Fruit fly (Drosophila melanogaster): ENCODE measurements around the gene Rga.
A peak's percentile ranks its signal among the peaks of the same experiment; 100 is the strongest.

Gene Rga

DNA sequence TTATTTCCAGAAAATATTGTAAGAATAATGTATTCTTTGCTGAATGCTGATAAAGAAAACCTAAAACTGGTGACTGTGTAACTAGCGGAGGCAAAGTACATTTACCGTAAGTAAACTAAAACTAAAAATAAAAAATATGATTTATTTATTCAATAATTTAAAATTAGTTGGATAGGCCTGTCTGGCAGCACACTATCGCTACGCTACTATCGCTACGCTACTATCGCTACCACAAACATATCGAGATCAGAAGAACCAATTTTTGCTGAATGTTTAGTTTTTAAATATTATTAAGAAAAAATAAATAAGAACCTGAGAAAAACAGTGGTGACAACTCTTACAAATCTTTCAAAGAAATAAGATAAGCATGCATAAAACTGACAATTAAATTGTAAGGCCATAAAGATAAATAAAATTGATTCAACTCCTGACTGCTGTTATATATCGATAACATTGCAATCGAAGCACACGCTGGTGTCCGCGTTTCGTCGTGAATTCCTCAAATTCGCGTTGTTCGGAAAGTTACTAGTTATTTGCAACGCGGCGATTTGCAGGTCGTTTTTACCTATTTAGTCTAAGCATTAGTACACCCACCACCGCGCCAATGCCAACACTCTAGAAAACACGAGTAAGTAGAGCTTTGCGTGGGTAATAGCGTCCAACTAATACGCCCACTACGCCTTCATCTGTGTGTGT lies 47.4 kb upstream of the Rga start, which contains the start of gene Wdr33 (continued):
- TF ChIP-seq repo (GFP tag; optimal IDR thresholded peaks at IDR 0.05) (no peak), CG13123 (GFP tag; optimal IDR thresholded peaks at IDR 0.05) (no peak), Abd-B (GFP tag; optimal IDR thresholded peaks at IDR 0.05) (peak; percentile 57), CG14860 (GFP tag; IDR thresholded peaks at IDR 0.05; ENCODE audit: partially characterized antibody) (peak; percentile 83), h (optimal IDR thresholded peaks at IDR 0.05) (no peak), CG12236 (GFP tag; optimal IDR thresholded peaks at IDR 0.05) (no peak), Side (GFP tag; optimal IDR thresholded peaks at IDR 0.05) (no peak), CG11695 (GFP tag; IDR thresholded peaks at IDR 0.05) (no peak), salm (tag; optimal IDR thresholded peaks at IDR 0.05) (no peak), CG17385 (GFP tag; optimal IDR thresholded peaks at IDR 0.05) (peak; percentile 36), Gug (GFP tag; IDR thresholded peaks at IDR 0.05) (no peak), hb (GFP tag; IDR thresholded peaks at IDR 0.05; ENCODE audit: partially characterized antibody) (peak; percentile 84), CG3065 (GFP tag; optimal IDR thresholded peaks at IDR 0.05) (no peak), CG11398 (GFP tag; optimal IDR thresholded peaks at IDR 0.05) (no peak), inv (GFP tag; IDR thresholded peaks at IDR 0.05; ENCODE audit: partially characterized antibody) (peak; percentile 91), CG14965 (GFP tag; optimal IDR thresholded peaks at IDR 0.05; ENCODE audit: borderline replicate concordance) (no peak), CG17612 (GFP tag; IDR thresholded peaks at IDR 0.05) (no peak), Hr39 (optimal IDR thresholded peaks at IDR 0.05) (no peak), pum (GFP tag; optimal IDR thresholded peaks at IDR 0.05) (no peak), NK7.1 (GFP tag; optimal IDR thresholded peaks at IDR 0.05) (no peak), HLH3B (GFP tag; IDR thresholded peaks at IDR 0.05) (peak; percentile 30; the same call in 1 of the 2 replicates), CG6854 (GFP tag; optimal IDR thresholded peaks at IDR 0.05) (no peak), E2f1 (GFP tag; IDR thresholded peaks at IDR 0.05) (peak; percentile 13; the same call in 1 of the 2 replicates), Trl (optimal IDR thresholded peaks at IDR 0.05) (no peak), Trl (GFP tag; optimal IDR thresholded peaks at IDR 0.05) (no peak), danr (GFP tag; IDR thresholded peaks at IDR 0.05) (0 out of 2 replicates have a peak, but pooled peaks have one; percentile 17), CG9215 (GFP tag; IDR thresholded peaks at IDR 0.05) (no peak), CG17568 (GFP tag; optimal IDR thresholded peaks at IDR 0.05) (no peak), en (GFP tag; optimal IDR thresholded peaks at IDR 0.05) (no peak), maf-S (GFP tag; optimal IDR thresholded peaks at IDR 0.05) (no peak), Chrac-16 (GFP tag; optimal IDR thresholded peaks at IDR 0.05) (peak; percentile 7), sd (tag; optimal IDR thresholded peaks at IDR 0.05) (no peak), CG2678 (tag; optimal IDR thresholded peaks at IDR 0.05) (peak; percentile 60), CG12942 (GFP tag; optimal IDR thresholded peaks at IDR 0.05) (no peak), Elba2 (GFP tag; optimal IDR thresholded peaks at IDR 0.05) (no peak), bsh (GFP tag; optimal IDR thresholded peaks at IDR 0.05) (no peak), scrt (GFP tag; optimal IDR thresholded peaks at IDR 0.05) (no peak), tx (GFP tag; optimal IDR thresholded peaks at IDR 0.05) (no peak), CG15269 (tag; optimal IDR thresholded peaks at IDR 0.05) (peak; percentile 37), lmd (GFP tag; IDR thresholded peaks at IDR 0.05) (peak; percentile 53), CG16779 (GFP tag; IDR thresholded peaks at IDR 0.05) (no peak), CG8388 (GFP tag; optimal IDR thresholded peaks at IDR 0.05) (peak; percentile 24), Xbp1 (GFP tag; optimal IDR thresholded peaks at IDR 0.05) (peak; percentile 52), Bgb (GFP tag; IDR thresholded peaks at IDR 0.05; ENCODE audit: partially characterized antibody) (peak; percentile 83), eve (GFP tag; optimal IDR thresholded peaks at IDR 0.05) (no peak), MESR4 (GFP tag; optimal IDR thresholded peaks at IDR 0.05) (peak; percentile 85), CG4404 (GFP tag; IDR thresholded peaks at IDR 0.05) (no peak; the same call in 1 of the 2 replicates), CG7786 (GFP tag; optimal IDR thresholded peaks at IDR 0.05) (no peak), HLH4C (GFP tag; IDR thresholded peaks at IDR 0.05; ENCODE audit: partially characterized antibody) (peak; percentile 84), dmrt11E (tag; optimal IDR thresholded peaks at IDR 0.05) (peak; percentile 28), CG3281 (GFP tag; optimal IDR thresholded peaks at IDR 0.05) (no peak)

Data from whole organism, embryonic.